Worm (Caenorhabditis elegans) whole organism, L2 larva: ENCODE results near the gene nog-1.
A peak's percentile ranks its signal among the peaks of the same experiment; 100 is the strongest.

ENCODE experiments used
- C34F6.9 ChIP-seq: fragments of 150-350 bp; optimal IDR thresholded peaks from 2 replicates; lab custom pipeline; 2014; ENCODE audit warnings: missing biosample characterization, missing genetic modification characterization
- F13H6.1 ChIP-seq: sonication (generic microtip); optimal IDR thresholded peaks from 2 replicates; lab custom pipeline; 2016; ENCODE audit warnings: missing genetic modification characterization, missing compliant biosample characterization
- R02D3.7 ChIP-seq: fragments of 150-350 bp; optimal IDR thresholded peaks from 2 replicates; lab custom pipeline; 2014; ENCODE audit warnings: missing biosample characterization, missing genetic modification characterization
- Y55F3AM.14 ChIP-seq: fragments of 200-800 bp; sonication (Bioruptor generic); optimal IDR thresholded peaks from 2 replicates; lab custom pipeline; 2018; ENCODE audit warnings: mild to moderate bottlenecking, missing genetic modification characterization, missing compliant biosample characterization
- ZK546.5 ChIP-seq: sonication (generic microtip); optimal IDR thresholded peaks from 2 replicates; lab custom pipeline; 2017; ENCODE audit warnings: missing biosample characterization, missing genetic modification characterization
- alr-1 ChIP-seq: fragments of 150-350 bp; optimal IDR thresholded peaks from 2 replicates; lab custom pipeline; 2014; ENCODE audit warnings: missing biosample characterization, missing genetic modification characterization
- aly-2 ChIP-seq: fragments of 150-350 bp; optimal IDR thresholded peaks from 2 replicates; lab custom pipeline; 2014; ENCODE audit warnings: missing biosample characterization, missing genetic modification characterization
- ama-1 ChIP-seq: fragments of 150-350 bp; optimal IDR thresholded peaks from 2 replicates; lab custom pipeline; 2018; ENCODE audit warnings: inconsistent platforms
- blmp-1 ChIP-seq: sonication (generic microtip); optimal IDR thresholded peaks from 2 replicates; lab custom pipeline; 2017; ENCODE audit warnings: missing genetic modification characterization, mild to moderate bottlenecking, missing compliant biosample characterization, antibody characterized with exemption, moderate library complexity; ENCODE audit not compliant: insufficient read depth
- ceh-16 ChIP-seq: fragments of 150-350 bp; optimal IDR thresholded peaks from 2 replicates; lab custom pipeline; 2014; ENCODE audit warnings: missing biosample characterization, missing genetic modification characterization
- ceh-82 ChIP-seq: fragments of 150-350 bp; optimal IDR thresholded peaks from 2 replicates; lab custom pipeline; 2014; ENCODE audit warnings: missing biosample characterization, missing genetic modification characterization
- crh-2 ChIP-seq: sonication (generic microtip); optimal IDR thresholded peaks from 2 replicates; lab custom pipeline; 2017; ENCODE audit warnings: missing biosample characterization, missing genetic modification characterization
- dmd-4 ChIP-seq: sonication (generic microtip); optimal IDR thresholded peaks from 2 replicates; lab custom pipeline; 2017; ENCODE audit warnings: missing biosample characterization, missing genetic modification characterization
- egl-27 ChIP-seq: sonication (generic microtip); optimal IDR thresholded peaks from 3 replicates; lab custom pipeline; 2017; ENCODE audit warnings: missing biosample characterization, missing genetic modification reagents, missing genetic modification characterization
- elt-1 ChIP-seq: fragments of 150-350 bp; optimal IDR thresholded peaks from 2 replicates; lab custom pipeline; 2014; ENCODE audit warnings: missing biosample characterization, missing genetic modification characterization
- elt-3 ChIP-seq: sonication (generic microtip); optimal IDR thresholded peaks from 2 replicates; lab custom pipeline; 2017; ENCODE audit warnings: missing biosample characterization, missing genetic modification characterization
- fos-1 ChIP-seq: fragments of 150-350 bp; optimal IDR thresholded peaks from 2 replicates; lab custom pipeline; 2014; ENCODE audit warnings: missing biosample characterization, missing genetic modification characterization
- gmeb-1 ChIP-seq: fragments of 150-350 bp; optimal IDR thresholded peaks from 2 replicates; lab custom pipeline; 2014; ENCODE audit warnings: missing biosample characterization, missing genetic modification characterization
- lin-11 ChIP-seq: fragments of 150-350 bp; sonication (generic microtip); optimal IDR thresholded peaks from 2 replicates; lab custom pipeline; 2014; ENCODE audit warnings: missing biosample characterization, missing genetic modification characterization, inconsistent platforms, mixed read lengths
- lin-13 ChIP-seq: fragments of 150-350 bp; optimal IDR thresholded peaks from 2 replicates; lab custom pipeline; 2014; ENCODE audit warnings: missing biosample characterization, missing genetic modification reagents, missing genetic modification characterization
- lin-39 ChIP-seq: fragments of 150-350 bp; optimal IDR thresholded peaks from 2 replicates; lab custom pipeline; 2014; ENCODE audit warnings: missing biosample characterization, missing genetic modification reagents, missing genetic modification characterization
- lsy-2 ChIP-seq, 2 experiments: fragments of 150-350 bp in 1 of 2; sonication (generic microtip) in 1 of 2; optimal IDR thresholded peaks; 2 replicates each; lab custom pipeline; 2014 to 2017; ENCODE audit warnings: missing biosample characterization in 2 of 2, missing genetic modification characterization in 2 of 2
- mab-5 ChIP-seq: fragments of 150-350 bp; optimal IDR thresholded peaks from 2 replicates; lab custom pipeline; 2014; ENCODE audit warnings: missing biosample characterization, missing genetic modification characterization
- mbf-1 ChIP-seq: sonication (generic microtip); optimal IDR thresholded peaks from 2 replicates; lab custom pipeline; 2017; ENCODE audit warnings: missing biosample characterization, missing genetic modification characterization
- mdl-1 ChIP-seq, 2 experiments: fragments of 150-350 bp in 1 of 2; sonication (generic microtip) in 1 of 2; optimal IDR thresholded peaks; 2 replicates each; lab custom pipeline; 2017; ENCODE audit warnings: missing biosample characterization in 2 of 2, missing genetic modification characterization in 2 of 2
- nhr-10 ChIP-seq: sonication (generic microtip); optimal IDR thresholded peaks from 2 replicates; lab custom pipeline; 2017; ENCODE audit warnings: missing biosample characterization, missing genetic modification characterization
- nhr-11 ChIP-seq: fragments of 150-350 bp; optimal IDR thresholded peaks from 2 replicates; lab custom pipeline; 2014; ENCODE audit warnings: missing biosample characterization, missing genetic modification characterization
- nhr-12 ChIP-seq: fragments of 150-350 bp; optimal IDR thresholded peaks from 2 replicates; lab custom pipeline; 2014; ENCODE audit warnings: missing biosample characterization, missing genetic modification characterization
- nhr-129 ChIP-seq: fragments of 150-350 bp; optimal IDR thresholded peaks from 2 replicates; lab custom pipeline; 2014; ENCODE audit warnings: missing biosample characterization, missing genetic modification characterization
- nhr-21 ChIP-seq: fragments of 150-350 bp; optimal IDR thresholded peaks from 2 replicates; lab custom pipeline; 2014; ENCODE audit warnings: missing biosample characterization, missing genetic modification characterization
- nhr-23 ChIP-seq: fragments of 150-350 bp; optimal IDR thresholded peaks from 2 replicates; lab custom pipeline; 2014; ENCODE audit warnings: missing biosample characterization, missing genetic modification reagents, missing genetic modification characterization
- nhr-237 ChIP-seq: fragments of 150-350 bp; optimal IDR thresholded peaks from 2 replicates; lab custom pipeline; 2014; ENCODE audit warnings: missing biosample characterization, missing genetic modification characterization
- nhr-25 ChIP-seq: fragments of 150-350 bp; sonication (generic microtip); optimal IDR thresholded peaks from 3 replicates; lab custom pipeline; 2014; ENCODE audit warnings: missing biosample characterization, missing genetic modification characterization
- nhr-6 ChIP-seq: fragments of 150-350 bp; optimal IDR thresholded peaks from 2 replicates; lab custom pipeline; 2014; ENCODE audit warnings: missing biosample characterization, missing genetic modification characterization
- nhr-77 ChIP-seq: fragments of 150-350 bp; optimal IDR thresholded peaks from 2 replicates; lab custom pipeline; 2014; ENCODE audit warnings: missing biosample characterization, missing genetic modification characterization
- peb-1 ChIP-seq: fragments of 150-350 bp; optimal IDR thresholded peaks from 2 replicates; lab custom pipeline; 2014; ENCODE audit warnings: missing biosample characterization, missing genetic modification characterization
- skn-1 ChIP-seq: sonication (generic microtip); optimal IDR thresholded peaks from 2 replicates; lab custom pipeline; 2017; ENCODE audit warnings: missing biosample characterization, missing genetic modification characterization
- sma-3 ChIP-seq: sonication (generic microtip); optimal IDR thresholded peaks from 2 replicates; lab custom pipeline; 2016; ENCODE audit warnings: missing genetic modification reagents, missing genetic modification characterization, missing compliant biosample characterization
- sma-9 ChIP-seq, 2 experiments: fragments of 150-350 bp in 1 of 2; sonication (generic microtip) in 1 of 2; optimal IDR thresholded peaks; 2 replicates each; lab custom pipeline; 2014 to 2016; ENCODE audit warnings: missing genetic modification characterization in 2 of 2, mild to moderate bottlenecking in 1 of 2, missing biosample characterization in 1 of 2, missing compliant biosample characterization in 1 of 2, missing genetic modification reagents in 1 of 2, moderate library complexity in 1 of 2
- snpc-4 ChIP-seq: fragments of 150-350 bp; optimal IDR thresholded peaks from 2 replicates; lab custom pipeline; 2014; ENCODE audit warnings: missing biosample characterization, missing genetic modification characterization
- unc-39 ChIP-seq: fragments of 150-350 bp; optimal IDR thresholded peaks from 2 replicates; lab custom pipeline; 2014; ENCODE audit warnings: missing biosample characterization, missing genetic modification characterization
- unc-55 ChIP-seq: fragments of 150-350 bp; sonication (generic microtip); optimal IDR thresholded peaks from 3 replicates; lab custom pipeline; 2014; ENCODE audit warnings: missing biosample characterization, missing genetic modification reagents, missing genetic modification characterization
- unc-62 ChIP-seq: fragments of 150-350 bp; optimal IDR thresholded peaks from 2 replicates; lab custom pipeline; 2014; ENCODE audit warnings: missing biosample characterization, missing genetic modification reagents, missing genetic modification characterization
- zag-1 ChIP-seq: fragments of 150-350 bp; optimal IDR thresholded peaks from 2 replicates; lab custom pipeline; 2014; ENCODE audit warnings: missing biosample characterization, missing genetic modification characterization
- ztf-1 ChIP-seq: fragments of 200-800 bp; sonication (Bioruptor generic); conservative IDR thresholded peaks from 2 replicates; pipeline ENCODE4 v1.3.6; 2022; ENCODE audit warnings: missing genetic modification characterization, missing compliant biosample characterization
- ztf-11 ChIP-seq: sonication (generic microtip); optimal IDR thresholded peaks from 2 replicates; lab custom pipeline; 2017; ENCODE audit warnings: missing biosample characterization, missing genetic modification characterization
- ztf-4 ChIP-seq: fragments of 150-350 bp; optimal IDR thresholded peaks from 2 replicates; lab custom pipeline; 2014; ENCODE audit warnings: missing biosample characterization, missing genetic modification characterization

Gene nog-1

DNA sequence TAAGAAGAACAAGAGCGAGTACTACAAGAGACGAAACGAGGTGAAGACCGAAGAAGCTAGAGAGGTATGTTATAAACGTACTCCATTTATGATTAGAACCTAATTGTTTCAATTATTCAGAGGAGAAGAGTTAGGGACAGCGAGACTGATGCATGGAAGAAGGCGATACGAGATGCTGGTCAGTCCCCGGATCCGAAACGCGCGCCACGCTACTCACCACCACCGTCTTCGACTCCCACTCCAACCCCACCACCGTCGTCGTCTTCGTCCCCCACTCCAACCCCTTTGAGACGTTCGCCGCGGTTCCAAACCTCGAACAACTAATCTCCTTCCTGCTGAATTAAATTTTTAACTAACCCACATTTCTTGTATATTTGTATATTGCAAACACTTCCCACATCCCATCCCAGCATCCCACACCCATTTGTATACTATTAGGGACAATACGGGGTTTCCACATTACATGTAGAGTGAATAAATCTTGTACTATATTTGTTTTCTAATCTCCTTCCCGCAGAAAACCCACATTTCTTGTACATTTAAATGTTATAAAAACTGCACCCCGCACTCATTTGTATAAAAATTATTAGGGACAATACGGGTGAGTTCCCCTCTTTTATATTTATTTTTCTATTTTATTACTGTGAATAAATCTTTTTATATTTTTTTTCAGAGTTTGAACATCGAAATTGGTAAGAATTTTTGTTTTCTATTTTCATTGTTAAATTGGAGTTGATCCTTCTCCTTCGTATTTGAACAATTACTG is 6.2 kb upstream of the nog-1 start:
- TF ChIP-seq ztf-11 (no peak), lin-11 (tag; lab: Kevin White, UChicago) (no peak), nhr-25 (tag; lab: Kevin White, UChicago) (no peak), ztf-1 (GFP tag; lab: Robert Waterston, UW) (no peak), nhr-6 (no peak), zag-1 (no peak), sma-3 (no peak), nhr-11 (tag; lab: Kevin White, UChicago) (no peak), elt-3 (no peak), unc-62 (GFP tag; lab: Kevin White, UChicago) (no peak), F13H6.1 (no peak), nhr-77 (no peak)

- TF ChIP-seq snpc-4 (tag; lab: Kevin White, UChicago) (no peak), mbf-1 (tag; lab: Kevin White, UChicago) (no peak), aly-2 (tag; lab: Kevin White, UChicago) (no peak), elt-1 (tag; lab: Kevin White, UChicago) (no peak), gmeb-1 (tag; lab: Kevin White, UChicago) (no peak)
Observed at ce11 chrIV:388073-388472, 5.6 kb upstream of the nog-1 start, which contains the start of gene ssna-1. Gene ssna-1, plus strand, starts transcription at chrIV:388084.

- TF ChIP-seq nhr-21 (tag; lab: Kevin White, UChicago) (peak; percentile 80), nhr-77 (peak; percentile 39), skn-1 (tag; lab: Kevin White, UChicago) (peak; percentile 77), gmeb-1 (tag; lab: Kevin White, UChicago) (peak; percentile 85), ama-1 (lab: Kevin White, UChicago) (no peak), nhr-10 (tag; lab: Kevin White, UChicago) (peak; percentile 53), ZK546.5 (tag; lab: Kevin White, UChicago) (peak; percentile 49), lsy-2 (tag; optimal IDR thresholded peaks at IDR 0.05; lab: Kevin White, UChicago) (peak; percentile 80 to 95), ztf-1 (GFP tag; lab: Robert Waterston, UW) (no peak), F13H6.1 (peak; percentile 95), unc-39 (tag; lab: Kevin White, UChicago) (no peak), sma-9 (GFP tag; optimal IDR thresholded peaks at IDR 0.05; lab: Kevin White, UChicago) (peak; percentile 93), sma-9 (tag; optimal IDR thresholded peaks at IDR 0.05; lab: Kevin White, UChicago) (no peak), ceh-16 (peak; percentile 25), dmd-4 (tag; lab: Kevin White, UChicago) (no peak), blmp-1 (tag; lab: Kevin White, UChicago) (peak; percentile 39), snpc-4 (tag; lab: Kevin White, UChicago) (peak; percentile 62), peb-1 (tag; lab: Kevin White, UChicago) (no peak), lin-13 (peak; percentile 94), mdl-1 (tag; optimal IDR thresholded peaks at IDR 0.05; lab: Kevin White, UChicago) (peak; percentile 12 to 56), Y55F3AM.14 (GFP tag; lab: Kevin White, UChicago) (peak; percentile 74), nhr-11 (tag; lab: Kevin White, UChicago) (peak; percentile 36), unc-62 (GFP tag; lab: Kevin White, UChicago) (no peak), elt-1 (tag; lab: Kevin White, UChicago) (no peak), nhr-12 (tag; lab: Kevin White, UChicago) (no peak), fos-1 (tag; lab: Kevin White, UChicago) (peak; percentile 53), alr-1 (tag; lab: Kevin White, UChicago) (no peak), ceh-82 (tag; lab: Kevin White, UChicago) (peak; percentile 76), lin-39 (tag; lab: Kevin White, UChicago) (no peak), nhr-25 (tag; lab: Kevin White, UChicago) (peak; percentile 88), unc-55 (GFP tag; lab: Kevin White, UChicago) (peak; percentile 94), nhr-129 (tag; lab: Kevin White, UChicago) (peak; percentile 81), crh-2 (peak; percentile 85), egl-27 (tag; lab: Kevin White, UChicago) (peak; percentile 62), ztf-4 (tag; lab: Kevin White, UChicago) (peak; percentile 85), zag-1 (peak; percentile 40), aly-2 (tag; lab: Kevin White, UChicago) (no peak), lin-11 (tag; lab: Kevin White, UChicago) (peak; percentile 97), nhr-23 (tag; lab: Kevin White, UChicago) (no peak), nhr-237 (tag; lab: Kevin White, UChicago) (no peak), mbf-1 (tag; lab: Kevin White, UChicago) (no peak), R02D3.7 (tag; lab: Kevin White, UChicago) (peak; percentile 36), sma-3 (peak; percentile 97), nhr-6 (peak; percentile 86), C34F6.9 (peak; percentile 75), mab-5 (tag; lab: Kevin White, UChicago) (peak; percentile 91)
Observed at ce11 chrIV:390279-390678, 3.4 kb upstream of the nog-1 start, which contains the start of the genes ears-2 and uncp-18. Gene ears-2, minus strand, starts transcription at chrIV:390468. Gene uncp-18, plus strand, starts transcription at chrIV:390560.
